Worm (Caenorhabditis elegans) whole organism, late embryonic: ENCODE data around the gene C18B12.4.

Experiments
- C08G9.2 ChIP-seq: sonication (generic microtip); optimal IDR thresholded peaks from 2 replicates; lab custom pipeline; 2016; ENCODE audit warnings: mild to moderate bottlenecking, missing genetic modification characterization, moderate library complexity, missing compliant biosample characterization
- F13H6.1 ChIP-seq: sonication (generic microtip); optimal IDR thresholded peaks from 2 replicates; lab custom pipeline; 2016; ENCODE audit warnings: missing genetic modification characterization, missing compliant biosample characterization
- K09A11.1 ChIP-seq: sonication (generic microtip); optimal IDR thresholded peaks from 2 replicates; lab custom pipeline; 2017; ENCODE audit warnings: antibody characterized with exemption, mild to moderate bottlenecking, missing genetic modification characterization, missing compliant biosample characterization; ENCODE audit not compliant: insufficient read depth
- T23F11.4 ChIP-seq: fragments of 200-800 bp; sonication (Bioruptor generic); optimal IDR thresholded peaks from 2 replicates; lab custom pipeline; 2018; ENCODE audit warnings: mild to moderate bottlenecking, missing genetic modification characterization, missing compliant biosample characterization
- ahr-1 ChIP-seq: sonication (generic microtip); optimal IDR thresholded peaks from 2 replicates; lab custom pipeline; 2016; ENCODE audit warnings: missing genetic modification characterization, missing compliant biosample characterization
- ama-1 ChIP-seq: fragments of 150-350 bp; optimal IDR thresholded peaks from 2 replicates; lab custom pipeline; 2014
- ceh-14 ChIP-seq: sonication (generic microtip); optimal IDR thresholded peaks from 2 replicates; lab custom pipeline; 2016; ENCODE audit warnings: missing genotype, missing genetic modification characterization, missing compliant biosample characterization
- ceh-18 ChIP-seq: sonication (generic microtip); optimal IDR thresholded peaks from 2 replicates; lab custom pipeline; 2016; ENCODE audit warnings: missing genetic modification characterization, missing compliant biosample characterization
- ceh-2 ChIP-seq: sonication (generic microtip); optimal IDR thresholded peaks from 2 replicates; lab custom pipeline; 2016; ENCODE audit warnings: missing genotype, missing genetic modification characterization, missing compliant biosample characterization
- ceh-22 ChIP-seq: sonication (generic microtip); optimal IDR thresholded peaks from 2 replicates; lab custom pipeline; 2017; ENCODE audit warnings: missing biosample characterization, missing genetic modification characterization
- ceh-24 ChIP-seq: sonication (generic microtip); optimal IDR thresholded peaks from 2 replicates; lab custom pipeline; 2016; ENCODE audit warnings: mild to moderate bottlenecking, missing genetic modification characterization, missing compliant biosample characterization
- ceh-31 ChIP-seq: sonication (generic microtip); optimal IDR thresholded peaks from 2 replicates; lab custom pipeline; 2016; ENCODE audit warnings: missing genetic modification characterization, missing compliant biosample characterization
- ceh-34 ChIP-seq: sonication (generic microtip); optimal IDR thresholded peaks from 2 replicates; lab custom pipeline; 2016; ENCODE audit warnings: mild to moderate bottlenecking, missing genetic modification characterization, missing compliant biosample characterization
- ceh-45 ChIP-seq: fragments of 200-800 bp; sonication (Bioruptor generic); IDR thresholded peaks from 2 replicates; pipeline ENCODE4 v1.3.6; 2022; ENCODE audit warnings: missing genetic modification reagents, missing genetic modification characterization, missing compliant biosample characterization
- ceh-48 ChIP-seq: sonication (generic microtip); optimal IDR thresholded peaks from 2 replicates; lab custom pipeline; 2016; ENCODE audit warnings: missing genetic modification characterization, inconsistent platforms, missing compliant biosample characterization
- ceh-6 ChIP-seq: fragments of 200-800 bp; sonication (Bioruptor generic); optimal IDR thresholded peaks from 2 replicates; lab custom pipeline; 2018; ENCODE audit warnings: mild to moderate bottlenecking, missing genetic modification characterization, missing compliant biosample characterization
- ceh-9 ChIP-seq: sonication (generic microtip); optimal IDR thresholded peaks from 2 replicates; lab custom pipeline; 2016; ENCODE audit warnings: mild to moderate bottlenecking, missing genetic modification characterization, inconsistent platforms, missing compliant biosample characterization
- che-1 ChIP-seq: sonication (generic microtip); optimal IDR thresholded peaks from 2 replicates; lab custom pipeline; 2016; ENCODE audit warnings: mild to moderate bottlenecking, missing genetic modification characterization, missing compliant biosample characterization
- elt-2 ChIP-seq: sonication (generic microtip); optimal IDR thresholded peaks from 2 replicates; lab custom pipeline; 2016; ENCODE audit warnings: missing genetic modification reagents, missing genetic modification characterization, missing compliant biosample characterization
- elt-4 ChIP-seq: sonication (generic microtip); optimal IDR thresholded peaks from 2 replicates; lab custom pipeline; 2016; ENCODE audit warnings: missing genetic modification characterization, missing compliant biosample characterization
- ets-4 ChIP-seq: sonication (generic microtip); optimal IDR thresholded peaks from 2 replicates; lab custom pipeline; 2016; ENCODE audit warnings: missing genetic modification characterization, missing compliant biosample characterization
- fax-1 ChIP-seq: sonication (generic microtip); optimal IDR thresholded peaks from 2 replicates; lab custom pipeline; 2016; ENCODE audit warnings: missing genotype, missing genetic modification characterization, missing compliant biosample characterization
- fkh-10 ChIP-seq: fragments of 150-350 bp; optimal IDR thresholded peaks from 2 replicates; lab custom pipeline; 2014; ENCODE audit warnings: missing biosample characterization, missing genetic modification reagents, missing genetic modification characterization
- fkh-6 ChIP-seq: sonication (generic microtip); optimal IDR thresholded peaks from 2 replicates; lab custom pipeline; 2016; ENCODE audit warnings: missing genetic modification characterization, missing compliant biosample characterization
- gmeb-2 ChIP-seq: sonication (generic microtip); optimal IDR thresholded peaks from 2 replicates; lab custom pipeline; 2016; ENCODE audit warnings: missing genetic modification characterization, inconsistent platforms, missing compliant biosample characterization
- hlh-13 ChIP-seq: fragments of 200-800 bp; sonication (Bioruptor generic); optimal IDR thresholded peaks from 2 replicates; lab custom pipeline; 2018; ENCODE audit warnings: mild to moderate bottlenecking, missing genetic modification characterization, missing compliant biosample characterization
- hlh-15 ChIP-seq: sonication (generic microtip); optimal IDR thresholded peaks from 2 replicates; lab custom pipeline; 2016; ENCODE audit warnings: missing genetic modification characterization, missing compliant biosample characterization
- hlh-30 ChIP-seq: sonication (generic microtip); optimal IDR thresholded peaks from 2 replicates; lab custom pipeline; 2017; ENCODE audit warnings: antibody characterized with exemption, missing genetic modification characterization, missing compliant biosample characterization; ENCODE audit not compliant: insufficient read depth
- hlh-6 ChIP-seq: sonication (generic microtip); optimal IDR thresholded peaks from 2 replicates; lab custom pipeline; 2016; ENCODE audit warnings: missing genotype, missing genetic modification characterization, missing compliant biosample characterization
- hlh-8 ChIP-seq: sonication (generic microtip); optimal IDR thresholded peaks from 2 replicates; lab custom pipeline; 2016; ENCODE audit warnings: missing genotype, missing genetic modification characterization, missing compliant biosample characterization
- lin-11 ChIP-seq: fragments of 200-800 bp; sonication (Bioruptor generic); optimal IDR thresholded peaks from 2 replicates; lab custom pipeline; 2018; ENCODE audit warnings: mild to moderate bottlenecking, missing genetic modification characterization, missing compliant biosample characterization
- madf-2 ChIP-seq: sonication (generic microtip); optimal IDR thresholded peaks from 2 replicates; lab custom pipeline; 2017; ENCODE audit warnings: missing genetic modification characterization, missing compliant biosample characterization
- mec-3 ChIP-seq: sonication (generic microtip); optimal IDR thresholded peaks from 2 replicates; lab custom pipeline; 2016; ENCODE audit warnings: borderline replicate concordance, missing genetic modification characterization, missing compliant biosample characterization
- nfya-1 ChIP-seq: sonication (generic microtip); optimal IDR thresholded peaks from 2 replicates; lab custom pipeline; 2017; ENCODE audit warnings: missing genetic modification characterization, mild to moderate bottlenecking, missing compliant biosample characterization, antibody characterized with exemption, moderate library complexity
- nhr-232 ChIP-seq: sonication (generic microtip); optimal IDR thresholded peaks from 2 replicates; lab custom pipeline; 2016; ENCODE audit warnings: missing genetic modification characterization, missing compliant biosample characterization
- npax-4 ChIP-seq: sonication (generic microtip); optimal IDR thresholded peaks from 2 replicates; lab custom pipeline; 2016; ENCODE audit warnings: missing genetic modification characterization, missing compliant biosample characterization
- pag-3 ChIP-seq: sonication (generic microtip); optimal IDR thresholded peaks from 2 replicates; lab custom pipeline; 2016; ENCODE audit warnings: missing compliant biosample characterization, missing genetic modification characterization, borderline replicate concordance
- pax-1 ChIP-seq: fragments of 150-350 bp; optimal IDR thresholded peaks from 2 replicates; lab custom pipeline; 2014; ENCODE audit warnings: missing biosample characterization, missing genetic modification characterization
- pha-2 ChIP-seq: sonication (generic microtip); optimal IDR thresholded peaks from 2 replicates; lab custom pipeline; 2017; ENCODE audit warnings: mild to moderate bottlenecking, missing genetic modification characterization, missing compliant biosample characterization
- pha-4 ChIP-seq: fragments of 150-350 bp; optimal IDR thresholded peaks from 2 replicates; lab custom pipeline; 2018; ENCODE audit warnings: missing biosample characterization, missing genetic modification reagents, missing genetic modification characterization
- pqm-1 ChIP-seq: sonication (generic microtip); optimal IDR thresholded peaks from 2 replicates; lab custom pipeline; 2016; ENCODE audit warnings: missing genetic modification characterization, missing compliant biosample characterization
- rnt-1 ChIP-seq: sonication (generic microtip); optimal IDR thresholded peaks from 2 replicates; lab custom pipeline; 2016; ENCODE audit warnings: missing genetic modification characterization, missing compliant biosample characterization
- sdc-2 ChIP-seq: sonication (generic microtip); optimal IDR thresholded peaks from 2 replicates; lab custom pipeline; 2016; ENCODE audit warnings: missing genotype, missing genetic modification characterization, missing compliant biosample characterization
- sox-2 ChIP-seq: fragments of 200-800 bp; sonication (Bioruptor generic); IDR thresholded peaks from 2 replicates; pipeline ENCODE4 v1.3.6; 2022; ENCODE audit warnings: missing genetic modification reagents, missing genetic modification characterization, missing compliant biosample characterization
- sox-4 ChIP-seq: sonication (generic microtip); optimal IDR thresholded peaks from 2 replicates; lab custom pipeline; 2017; ENCODE audit warnings: mild to moderate bottlenecking, missing genetic modification characterization, inconsistent platforms, missing compliant biosample characterization
- syd-9 ChIP-seq: sonication (generic microtip); optimal IDR thresholded peaks from 2 replicates; lab custom pipeline; 2016; ENCODE audit warnings: mild to moderate bottlenecking, missing genetic modification characterization, moderate library complexity, missing compliant biosample characterization
- tbx-2 ChIP-seq: sonication (generic microtip); optimal IDR thresholded peaks from 2 replicates; lab custom pipeline; 2016; ENCODE audit warnings: missing genetic modification characterization, missing compliant biosample characterization
- tbx-7 ChIP-seq: sonication (generic microtip); optimal IDR thresholded peaks from 2 replicates; lab custom pipeline; 2016; ENCODE audit warnings: missing genotype, missing genetic modification characterization, missing compliant biosample characterization
- unc-3 ChIP-seq, 2 experiments: fragments of 200-800 bp in 1 of 2; sonication (Bioruptor generic) in 1 of 2; sonication (generic microtip) in 1 of 2; conservative IDR thresholded peaks in 1 of 2; optimal IDR thresholded peaks in 1 of 2; 2 replicates each; pipeline versions ENCODE4 v1.3.6 to Lab custom; 2016 to 2022; ENCODE audit warnings: missing compliant biosample characterization in 2 of 2, missing genetic modification characterization in 2 of 2, missing genetic modification reagents in 1 of 2
- unc-42 ChIP-seq: sonication (generic microtip); optimal IDR thresholded peaks from 2 replicates; lab custom pipeline; 2016; ENCODE audit warnings: missing genotype, missing genetic modification characterization, missing compliant biosample characterization
- unc-55 ChIP-seq: sonication (generic microtip); optimal IDR thresholded peaks from 2 replicates; lab custom pipeline; 2017; ENCODE audit warnings: missing biosample characterization, missing genetic modification reagents, missing genetic modification characterization
- unc-86 ChIP-seq: sonication (generic microtip); optimal IDR thresholded peaks from 2 replicates; lab custom pipeline; 2016; ENCODE audit warnings: missing genetic modification characterization, missing compliant biosample characterization
- zip-5 ChIP-seq: sonication (generic microtip); optimal IDR thresholded peaks from 2 replicates; lab custom pipeline; 2016; ENCODE audit warnings: missing genetic modification characterization, missing compliant biosample characterization

The C18B12.4 gene

ce11 chrX:15040552-15041080 lies at the start of gene C18B12.4:
C18B12.4 (minus strand) TSS chrX:15040602.
- TF ChIP-seq nfya-1 (tag; lab: Kevin White, UChicago) (peak; percentile 72), F13H6.1 (tag; lab: Kevin White, UChicago) (peak; percentile 30), sox-4 (tag; lab: Kevin White, UChicago) (no peak), mec-3 (tag; lab: Kevin White, UChicago) (no peak), zip-5 (tag; lab: Kevin White, UChicago) (no peak), unc-55 (GFP tag; lab: Kevin White, UChicago) (peak; percentile 80), C08G9.2 (tag; lab: Kevin White, UChicago) (peak; percentile 6), ceh-14 (tag; lab: Kevin White, UChicago) (peak; percentile 33), hlh-8 (tag; lab: Kevin White, UChicago) (peak; percentile 49), hlh-6 (tag; lab: Kevin White, UChicago) (no peak), pha-2 (no peak), ets-4 (tag; lab: Kevin White, UChicago) (peak; percentile 36), madf-2 (no peak), ceh-45 (GFP tag; lab: Robert Waterston, UW) (no peak), ceh-48 (tag; lab: Kevin White, UChicago) (peak; percentile 50), pqm-1 (tag; lab: Kevin White, UChicago) (no peak), fkh-6 (tag; lab: Kevin White, UChicago) (no peak), hlh-30 (tag; lab: Kevin White, UChicago) (peak; percentile 99), nhr-232 (no peak), ama-1 (lab: Kevin White, UChicago) (no peak), gmeb-2 (tag; lab: Kevin White, UChicago) (no peak), che-1 (tag; lab: Kevin White, UChicago) (no peak), sox-2 (GFP tag; lab: Robert Waterston, UW) (peak; percentile 6; the same call in 1 of the 2 replicates), ceh-6 (no peak), unc-86 (tag; lab: Kevin White, UChicago) (no peak), tbx-7 (no peak), unc-42 (no peak), ceh-24 (tag; lab: Kevin White, UChicago) (no peak), fax-1 (tag; lab: Kevin White, UChicago) (no peak), rnt-1 (tag; lab: Kevin White, UChicago) (peak; percentile 79), ceh-31 (peak; percentile 84), lin-11 (tag; lab: Kevin White, UChicago) (no peak), K09A11.1 (tag; lab: Kevin White, UChicago) (no peak), fkh-10 (GFP tag; lab: Kevin White, UChicago) (no peak), tbx-2 (tag; lab: Kevin White, UChicago) (peak; percentile 68), hlh-13 (no peak), T23F11.4 (GFP tag; lab: Kevin White, UChicago) (no peak), pha-4 (tag; lab: Kevin White, UChicago) (no peak), hlh-15 (tag; lab: Kevin White, UChicago) (no peak), ahr-1 (tag; lab: Kevin White, UChicago) (no peak), pax-1 (no peak), elt-4 (tag; lab: Kevin White, UChicago) (no peak), npax-4 (tag; lab: Kevin White, UChicago) (no peak), unc-3 (GFP tag; conservative IDR thresholded peaks at IDR 0.05; lab: Robert Waterston, UW) (no peak), unc-3 (tag; optimal IDR thresholded peaks at IDR 0.05; lab: Kevin White, UChicago) (no peak), ceh-18 (tag; lab: Kevin White, UChicago) (peak; percentile 83), pag-3 (tag; lab: Kevin White, UChicago) (no peak), ceh-2 (peak; percentile 65), ceh-9 (tag; lab: Kevin White, UChicago) (no peak), elt-2 (peak; percentile 30), ceh-34 (tag; lab: Kevin White, UChicago) (peak; percentile 78), syd-9 (tag; lab: Kevin White, UChicago) (no peak), sdc-2 (peak; percentile 88), ceh-22 (no peak)
